Fruit fly (Drosophila melanogaster) whole organism, wandering third instar larva: ENCODE measurements around the gene Acer.
A peak's percentile ranks its signal among the peaks of the same experiment; 100 is the strongest.

Experiments used
- Abd-B ChIP-seq: fragments of >200 bp; optimal IDR thresholded peaks from 2 replicates; lab custom pipeline; 2017; ENCODE audit warnings: missing biosample characterization, missing genetic modification characterization
- Dfd ChIP-seq: fragments of >200 bp; optimal IDR thresholded peaks from 2 replicates; lab custom pipeline; 2017; ENCODE audit warnings: missing biosample characterization, missing genetic modification characterization
- OdsH ChIP-seq: fragments of 200-800 bp; sonication (Bioruptor generic); optimal IDR thresholded peaks from 2 replicates; lab custom pipeline; 2016; ENCODE audit warnings: missing biosample characterization, mild to moderate bottlenecking, missing genetic modification characterization
- fru ChIP-seq: fragments of 200-800 bp; sonication (Bioruptor generic); optimal IDR thresholded peaks from 3 replicates; lab custom pipeline; 2016; ENCODE audit warnings: missing biosample characterization, mild to moderate bottlenecking, missing genetic modification characterization
- h ChIP-seq: fragments of 200-800 bp; sonication (Bioruptor generic); optimal IDR thresholded peaks from 3 replicates; lab custom pipeline; 2016; ENCODE audit warnings: missing biosample characterization, mild to moderate bottlenecking, missing genetic modification characterization
- usp ChIP-seq: fragments of >200 bp; optimal IDR thresholded peaks from 2 replicates; lab custom pipeline; 2017; ENCODE audit warnings: missing biosample characterization, missing genetic modification characterization

dm6 chr2L:8553789-8554626, 32.3 kb downstream of the Acer start:
- TF ChIP-seq Abd-B (GFP tag; lab: Kevin White, UChicago) (no peak), usp (GFP tag; lab: Kevin White, UChicago) (no peak), h (GFP tag; lab: Kevin White, UChicago) (peak; percentile 45), Dfd (GFP tag; lab: Kevin White, UChicago) (no peak), fru (GFP tag; lab: Kevin White, UChicago) (peak; percentile 70), OdsH (GFP tag; lab: Kevin White, UChicago) (no peak)
